Fruit fly (Drosophila melanogaster) whole organism, embryonic: ENCODE data around the gene CG13359.
A peak's percentile ranks its signal among the peaks of the same experiment; 100 is the strongest.

Experiments
- Adf1 ChIP-seq: fragments of 200-800 bp; sonication (Bioruptor generic); IDR thresholded peaks from 2 replicates; pipeline ENCODE4 v1.3.6; 2022; ENCODE audit warnings: missing biosample characterization, missing genetic modification characterization
- Atf3 ChIP-seq: fragments of 200-800 bp; sonication (Bioruptor generic); optimal IDR thresholded peaks from 3 replicates; lab custom pipeline; 2016; ENCODE audit warnings: missing biosample characterization, missing genetic modification characterization
- BEAF-32 ChIP-seq: fragments of 200-800 bp; sonication (Bioruptor generic); optimal IDR thresholded peaks from 3 replicates; lab custom pipeline; 2017; ENCODE audit warnings: missing biosample characterization, missing genetic modification characterization, mild to moderate bottlenecking, moderate library complexity, missing genetic modification reagents
- Bdp1 ChIP-seq: fragments of 200-800 bp; sonication (Bioruptor generic); optimal IDR thresholded peaks from 3 replicates; lab custom pipeline; 2016; ENCODE audit warnings: missing biosample characterization, missing genetic modification characterization
- CG1024 ChIP-seq: fragments of 200-800 bp; sonication (Bioruptor generic); IDR thresholded peaks from 2 replicates; pipeline ENCODE4 v1.3.6; 2022; ENCODE audit warnings: missing biosample characterization, missing genetic modification characterization
- CG12071 ChIP-seq: fragments of 200-800 bp; sonication (Bioruptor generic); optimal IDR thresholded peaks from 3 replicates; lab custom pipeline; 2018; ENCODE audit warnings: missing biosample characterization, mild to moderate bottlenecking, missing genetic modification characterization
- CG12236 ChIP-seq: fragments of 200-800 bp; sonication (Bioruptor generic); optimal IDR thresholded peaks from 2 replicates; lab custom pipeline; 2016; ENCODE audit warnings: missing biosample characterization, missing genetic modification characterization
- CG12391 ChIP-seq: fragments of 200-800 bp; sonication (Bioruptor generic); optimal IDR thresholded peaks from 3 replicates; lab custom pipeline; 2018; ENCODE audit warnings: missing biosample characterization, mild to moderate bottlenecking, missing genetic modification characterization, moderate library complexity
- CG14441 ChIP-seq: fragments of 200-800 bp; sonication (Bioruptor generic); IDR thresholded peaks from 2 replicates; pipeline ENCODE4 v1.3.6; 2022; ENCODE audit warnings: missing biosample characterization, missing genetic modification characterization
- CG17328 ChIP-seq: fragments of 200-800 bp; sonication (Bioruptor generic); IDR thresholded peaks from 2 replicates; pipeline ENCODE4 v1.3.6; 2022; ENCODE audit warnings: missing biosample characterization, missing genetic modification characterization
- CG17385 ChIP-seq: fragments of 200-800 bp; sonication (Bioruptor generic); optimal IDR thresholded peaks from 3 replicates; lab custom pipeline; 2018; ENCODE audit warnings: missing biosample characterization, mild to moderate bottlenecking, missing genetic modification characterization
- CG31441 ChIP-seq: fragments of 200-800 bp; sonication (Bioruptor generic); IDR thresholded peaks from 2 replicates; pipeline ENCODE4 v1.3.6; 2022; ENCODE audit warnings: missing biosample characterization, missing genetic modification characterization
- CG3726 ChIP-seq: fragments of 200-800 bp; sonication (Bioruptor generic); IDR thresholded peaks from 3 replicates; pipeline ENCODE4, ENCODE4 v1.3.6; 2022; ENCODE audit warnings: missing biosample characterization, missing genetic modification characterization
- CG4707 ChIP-seq: fragments of 200-800 bp; sonication (Bioruptor generic); optimal IDR thresholded peaks from 2 replicates; lab custom pipeline; 2018; ENCODE audit warnings: missing biosample characterization, mild to moderate bottlenecking, missing genetic modification characterization, moderate library complexity
- CG6813 ChIP-seq: fragments of 200-800 bp; sonication (Bioruptor generic); optimal IDR thresholded peaks from 2 replicates; lab custom pipeline; 2017; ENCODE audit warnings: missing biosample characterization, missing genetic modification characterization, mild to moderate bottlenecking, moderate library complexity, missing genetic modification reagents
- CrebB ChIP-seq: fragments of 200-800 bp; sonication (Bioruptor generic); optimal IDR thresholded peaks from 3 replicates; lab custom pipeline; 2018; ENCODE audit warnings: missing biosample characterization, mild to moderate bottlenecking, missing genetic modification characterization
- D19B ChIP-seq: fragments of 200-800 bp; sonication (Bioruptor generic); optimal IDR thresholded peaks from 2 replicates; lab custom pipeline; 2017; ENCODE audit warnings: missing biosample characterization, mild to moderate bottlenecking, missing genetic modification characterization
- Drgx ChIP-seq: fragments of 200-800 bp; sonication (Bioruptor generic); IDR thresholded peaks from 2 replicates; pipeline ENCODE4 v1.3.6; 2022; ENCODE audit warnings: missing biosample characterization, missing genetic modification characterization
- Gsc ChIP-seq: fragments of 200-800 bp; sonication (Bioruptor generic); IDR thresholded peaks from 2 replicates; pipeline ENCODE4 v1.3.6; 2022; ENCODE audit warnings: missing biosample characterization, missing genetic modification characterization
- Hsf ChIP-seq: fragments of 200-800 bp; sonication (Bioruptor generic); optimal IDR thresholded peaks from 3 replicates; lab custom pipeline; 2016; ENCODE audit warnings: missing biosample characterization, missing genetic modification characterization
- Med ChIP-seq: fragments of 200-800 bp; sonication (Bioruptor generic); peaks from one replicate; lab custom pipeline; 2016; ENCODE audit warnings: missing biosample characterization, missing genetic modification characterization, mild to moderate bottlenecking, inconsistent platforms, moderate library complexity
- Rfx ChIP-seq: fragments of 200-800 bp; sonication (Bioruptor generic); IDR thresholded peaks from 2 replicates; pipeline ENCODE4 v1.3.6; 2022; ENCODE audit warnings: missing biosample characterization, missing genetic modification characterization
- Scr ChIP-seq: fragments of 200-800 bp; sonication (Bioruptor generic); IDR thresholded peaks from 2 replicates; pipeline ENCODE4 v1.3.6; 2022; ENCODE audit warnings: missing biosample characterization, missing genetic modification characterization; ENCODE audit not compliant: partially characterized antibody
- Sin3A ChIP-seq: fragments of >200 bp; optimal IDR thresholded peaks from 2 replicates; lab custom pipeline; 2018
- ac ChIP-seq: fragments of 200-800 bp; sonication (Bioruptor generic); optimal IDR thresholded peaks from 3 replicates; lab custom pipeline; 2017; ENCODE audit warnings: missing biosample characterization, mild to moderate bottlenecking, missing genetic modification characterization
- bbx ChIP-seq: fragments of 200-800 bp; sonication (Bioruptor generic); IDR thresholded peaks from 2 replicates; pipeline ENCODE4 v1.3.6; 2022; ENCODE audit warnings: missing biosample characterization, missing genetic modification characterization; ENCODE audit not compliant: partially characterized antibody
- bsh ChIP-seq, 2 experiments: fragments of 200-800 bp; sonication (Bioruptor generic); optimal IDR thresholded peaks; 2 replicates each; lab custom pipeline; 2017 to 2018; ENCODE audit warnings: mild to moderate bottlenecking in 2 of 2, missing biosample characterization in 2 of 2, missing genetic modification characterization in 2 of 2, moderate library complexity in 1 of 2
- cato ChIP-seq: fragments of 200-800 bp; sonication (Bioruptor generic); optimal IDR thresholded peaks from 2 replicates; lab custom pipeline; 2016; ENCODE audit warnings: missing biosample characterization, missing genetic modification characterization, borderline replicate concordance
- crp ChIP-seq, 2 experiments: fragments of 200-800 bp; sonication (Bioruptor generic); optimal IDR thresholded peaks; 2 replicates in 1 of 2; 3 replicates in 1 of 2; lab custom pipeline; 2017; ENCODE audit warnings: missing biosample characterization in 2 of 2, missing genetic modification characterization in 2 of 2, mild to moderate bottlenecking in 1 of 2, moderate library complexity in 1 of 2
- ewg ChIP-seq: fragments of 200-800 bp; sonication (Bioruptor generic); optimal IDR thresholded peaks from 3 replicates; lab custom pipeline; 2017; ENCODE audit warnings: mild to moderate bottlenecking, missing biosample characterization, missing genetic modification reagents, missing genetic modification characterization
- fd64A ChIP-seq: fragments of 200-800 bp; sonication (Bioruptor generic); optimal IDR thresholded peaks from 3 replicates; lab custom pipeline; 2018; ENCODE audit warnings: missing biosample characterization, mild to moderate bottlenecking, missing genetic modification characterization
- ftz-f1 ChIP-seq: fragments of 200-800 bp; sonication (Bioruptor generic); optimal IDR thresholded peaks from 2 replicates; lab custom pipeline; 2016; ENCODE audit warnings: missing biosample characterization, missing genetic modification characterization
- fu2 ChIP-seq: fragments of 200-800 bp; sonication (Bioruptor generic); optimal IDR thresholded peaks from 2 replicates; lab custom pipeline; 2016; ENCODE audit warnings: missing biosample characterization, missing genetic modification characterization
- gcm ChIP-seq: fragments of 200-800 bp; sonication (Bioruptor generic); optimal IDR thresholded peaks from 2 replicates; lab custom pipeline; 2019; ENCODE audit warnings: missing biosample characterization, mild to moderate bottlenecking, missing genetic modification characterization, moderate library complexity
- gcm2 ChIP-seq: fragments of 200-800 bp; sonication (Bioruptor generic); optimal IDR thresholded peaks from 2 replicates; lab custom pipeline; 2016; ENCODE audit warnings: missing biosample characterization, missing genetic modification characterization
- jumu ChIP-seq: fragments of 200-800 bp; sonication (Bioruptor generic); optimal IDR thresholded peaks from 3 replicates; lab custom pipeline; 2016; ENCODE audit warnings: missing biosample characterization, missing genetic modification characterization
- kay ChIP-seq: fragments of 200-800 bp; sonication (Bioruptor generic); optimal IDR thresholded peaks from 2 replicates; lab custom pipeline; 2016; ENCODE audit warnings: missing biosample characterization, missing genetic modification characterization
- kni ChIP-seq: fragments of 200-800 bp; sonication (Bioruptor generic); optimal IDR thresholded peaks from 3 replicates; lab custom pipeline; 2017; ENCODE audit warnings: mild to moderate bottlenecking, missing biosample characterization, missing genetic modification reagents, missing genetic modification characterization
- lbe ChIP-seq: fragments of 200-800 bp; sonication (Bioruptor generic); optimal IDR thresholded peaks from 2 replicates; lab custom pipeline; 2016; ENCODE audit warnings: missing biosample characterization, mild to moderate bottlenecking, missing genetic modification characterization
- lola ChIP-seq, 3 experiments: fragments of >200 bp in 2 of 3; fragments of 200-800 bp in 1 of 3; sonication (Bioruptor generic) in 1 of 3; optimal IDR thresholded peaks; 2 replicates each; lab custom pipeline; 2017 to 2019; ENCODE audit warnings: missing biosample characterization in 3 of 3, missing genetic modification characterization in 3 of 3, mild to moderate bottlenecking in 1 of 3, moderate library complexity in 1 of 3
- sd ChIP-seq: fragments of 200-800 bp; sonication (Bioruptor generic); optimal IDR thresholded peaks from 3 replicates; lab custom pipeline; 2018; ENCODE audit warnings: missing biosample characterization, mild to moderate bottlenecking, missing genetic modification characterization, moderate library complexity
- sens ChIP-seq: fragments of 200-800 bp; sonication (Bioruptor generic); peaks from one replicate; lab custom pipeline; 2016; ENCODE audit warnings: missing biosample characterization, missing genetic modification characterization
- sima ChIP-seq: fragments of 200-800 bp; sonication (Bioruptor generic); optimal IDR thresholded peaks from 2 replicates; lab custom pipeline; 2016; ENCODE audit warnings: missing biosample characterization, missing genetic modification characterization
- sisA ChIP-seq: fragments of 200-800 bp; sonication (Bioruptor generic); IDR thresholded peaks from 2 replicates; pipeline ENCODE4 v1.3.6; 2022; ENCODE audit warnings: missing biosample characterization, missing genetic modification characterization
- sob ChIP-seq: fragments of 200-800 bp; sonication (Bioruptor generic); IDR thresholded peaks from 2 replicates; pipeline ENCODE4 v1.3.6; 2022; ENCODE audit warnings: missing biosample characterization, missing genetic modification characterization
- stc ChIP-seq: fragments of 200-800 bp; sonication (Bioruptor generic); IDR thresholded peaks from 2 replicates; pipeline ENCODE4 v1.3.6; 2022; ENCODE audit warnings: missing biosample characterization, missing genetic modification characterization
- trh ChIP-seq: fragments of 200-800 bp; sonication (Bioruptor generic); optimal IDR thresholded peaks from 2 replicates; lab custom pipeline; 2016; ENCODE audit warnings: missing biosample characterization, missing genetic modification characterization

CG13359 gene

dm6 chrX:769639-770124 lies 33.6 kb downstream of the CG13359 start, which contains the start of gene fz3 (continued):
- TF ChIP-seq Hsf (no peak), Atf3 (GFP tag; lab: Kevin White, UChicago) (no peak), trh (GFP tag; lab: Kevin White, UChicago) (no peak), sima (no peak), CG1024 (GFP tag; lab: Robert Waterston, UW) (no peak), sob (GFP tag; lab: Robert Waterston, UW) (no peak), sens (GFP tag; lab: Kevin White, UChicago) (peak; percentile 91), sd (tag; lab: Kevin White, UChicago) (no peak), fd64A (GFP tag; lab: Kevin White, UChicago) (no peak), bbx (GFP tag; lab: Robert Waterston, UW) (peak; percentile 94), Adf1 (GFP tag; lab: Robert Waterston, UW) (no peak), Drgx (GFP tag; lab: Robert Waterston, UW) (peak; percentile 54), Scr (GFP tag; lab: Robert Waterston, UW) (peak; percentile 89), ftz-f1 (GFP tag; lab: Kevin White, UChicago) (no peak), CrebB (peak; percentile 26), sisA (GFP tag; lab: Robert Waterston, UW) (no peak), kni (GFP tag; lab: Kevin White, UChicago) (peak; percentile 36), ewg (no peak), lbe (GFP tag; lab: Kevin White, UChicago) (peak; percentile 67), Rfx (peak; percentile 16; the same call in 1 of the 2 replicates), Sin3A (lab: Kevin White, UChicago) (peak; percentile 7), Gsc (GFP tag; lab: Robert Waterston, UW) (no peak), crp (GFP tag; optimal IDR thresholded peaks at IDR 0.05; lab: Kevin White, UChicago) (no peak), ac (peak; percentile 11), CG4707 (GFP tag; lab: Kevin White, UChicago) (no peak), CG17385 (no peak), gcm (GFP tag; lab: Kevin White, UChicago) (peak; percentile 38), CG3726 (no peak), gcm2 (no peak), lola (GFP tag; optimal IDR thresholded peaks at IDR 0.05; lab: Kevin White, UChicago) (no peak), CG31441 (GFP tag; lab: Robert Waterston, UW) (peak; percentile 27; the same call in 1 of the 2 replicates), CG14441 (GFP tag; lab: Robert Waterston, UW) (no peak), Med (GFP tag; lab: Kevin White, UChicago) (peak; percentile 92), fu2 (no peak), Bdp1 (GFP tag; lab: Kevin White, UChicago) (no peak), kay (GFP tag; lab: Kevin White, UChicago) (no peak), stc (GFP tag; lab: Robert Waterston, UW) (no peak), CG12071 (GFP tag; lab: Kevin White, UChicago) (no peak), CG12236 (GFP tag; lab: Kevin White, UChicago) (no peak), CG12391 (tag; lab: Kevin White, UChicago) (peak; percentile 34), bsh (GFP tag; optimal IDR thresholded peaks at IDR 0.05; lab: Kevin White, UChicago) (peak in 1 of 2 experiments; percentile 53), D19B (GFP tag; lab: Kevin White, UChicago) (no peak), BEAF-32 (GFP tag; lab: Kevin White, UChicago) (peak; percentile 84), jumu (GFP tag; lab: Kevin White, UChicago) (no peak), cato (GFP tag; lab: Kevin White, UChicago) (no peak), CG17328 (GFP tag; lab: Robert Waterston, UW) (no peak), CG6813 (GFP tag; lab: Kevin White, UChicago) (no peak)
